Worm (Caenorhabditis elegans) whole organism, mixed stage, embryonic: ENCODE results near the gene tag-343.

Experiments
- ceh-43 ChIP-seq: fragments of 200-800 bp; sonication (Bioruptor generic); optimal IDR thresholded peaks from 2 replicates; lab custom pipeline; 2018; ENCODE audit warnings: mild to moderate bottlenecking, missing genetic modification characterization, moderate library complexity, missing compliant biosample characterization
- drap-1 ChIP-seq: fragments of 200-800 bp; sonication (Bioruptor generic); optimal IDR thresholded peaks from 3 replicates; lab custom pipeline; 2018; ENCODE audit warnings: mild to moderate bottlenecking, missing genetic modification characterization, missing compliant biosample characterization
- elt-1 ChIP-seq: sonication (generic microtip); optimal IDR thresholded peaks from 2 replicates; lab custom pipeline; 2017; ENCODE audit warnings: missing genetic modification characterization, mild to moderate bottlenecking, missing compliant biosample characterization, antibody characterized with exemption, moderate library complexity, borderline replicate concordance; ENCODE audit not compliant: insufficient read depth
- lin-13 ChIP-seq: fragments of 150-350 bp; optimal IDR thresholded peaks from 2 replicates; lab custom pipeline; 2014; ENCODE audit warnings: missing biosample characterization, missing genetic modification characterization
- mep-1 ChIP-seq: fragments of 150-350 bp; optimal IDR thresholded peaks from 2 replicates; lab custom pipeline; 2017; ENCODE audit warnings: missing biosample characterization, missing genetic modification reagents, missing genetic modification characterization, inconsistent platforms
- nhr-237 ChIP-seq: fragments of 150-350 bp; optimal IDR thresholded peaks from 2 replicates; lab custom pipeline; 2014; ENCODE audit warnings: missing biosample characterization, missing genetic modification characterization
- nhr-28 ChIP-seq: fragments of 150-350 bp; optimal IDR thresholded peaks from 2 replicates; lab custom pipeline; 2014; ENCODE audit warnings: missing biosample characterization, missing genetic modification characterization
- nhr-76 ChIP-seq: sonication (generic microtip); optimal IDR thresholded peaks from 2 replicates; lab custom pipeline; 2017; ENCODE audit warnings: missing biosample characterization, missing genetic modification characterization
- pha-4 ChIP-seq: fragments of 150-350 bp; optimal IDR thresholded peaks from 2 replicates; lab custom pipeline; 2018; ENCODE audit warnings: missing biosample characterization, missing genetic modification reagents, missing genetic modification characterization
- snpc-4 ChIP-seq: fragments of 150-350 bp; optimal IDR thresholded peaks from 2 replicates; lab custom pipeline; 2014; ENCODE audit warnings: missing biosample characterization, missing genetic modification characterization
- sptf-1 ChIP-seq: sonication (generic microtip); optimal IDR thresholded peaks from 2 replicates; lab custom pipeline; 2017; ENCODE audit warnings: mild to moderate bottlenecking, missing genetic modification characterization, moderate library complexity, missing compliant biosample characterization

DNA sequence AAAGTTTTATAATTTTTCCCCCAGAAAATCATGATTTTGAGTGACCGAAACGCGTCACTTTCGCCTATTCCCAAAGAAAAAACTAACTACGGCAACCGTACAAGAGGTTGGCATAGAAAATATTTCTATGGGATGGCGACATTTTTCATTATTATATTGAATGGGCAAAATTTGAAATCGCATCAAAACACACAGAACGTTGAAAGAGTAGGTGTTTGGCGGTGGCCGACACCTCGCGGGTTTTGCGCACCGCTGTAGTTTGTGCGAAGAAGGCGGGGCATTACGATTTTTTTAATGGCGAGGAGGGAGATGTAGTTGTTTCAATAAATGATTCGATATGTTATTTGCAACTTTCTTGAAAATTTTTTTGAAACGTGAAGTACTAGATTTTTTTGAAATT lies 47.4 kb upstream of the tag-343 start:
- TF ChIP-seq sptf-1 (tag; lab: Kevin White, UChicago) (no peak), snpc-4 (no peak), drap-1 (GFP tag; lab: Kevin White, UChicago) (no peak), mep-1 (tag; lab: Kevin White, UChicago) (no peak), lin-13 (tag; lab: Kevin White, UChicago) (no peak), nhr-28 (tag; lab: Kevin White, UChicago) (no peak), nhr-76 (tag; lab: Kevin White, UChicago) (no peak), nhr-237 (tag; lab: Kevin White, UChicago) (no peak), pha-4 (tag; lab: Kevin White, UChicago) (no peak), ceh-43 (no peak), elt-1 (no peak)
